Fruit fly (Drosophila melanogaster): ENCODE data around the gene cact.

cact gene

DNA sequence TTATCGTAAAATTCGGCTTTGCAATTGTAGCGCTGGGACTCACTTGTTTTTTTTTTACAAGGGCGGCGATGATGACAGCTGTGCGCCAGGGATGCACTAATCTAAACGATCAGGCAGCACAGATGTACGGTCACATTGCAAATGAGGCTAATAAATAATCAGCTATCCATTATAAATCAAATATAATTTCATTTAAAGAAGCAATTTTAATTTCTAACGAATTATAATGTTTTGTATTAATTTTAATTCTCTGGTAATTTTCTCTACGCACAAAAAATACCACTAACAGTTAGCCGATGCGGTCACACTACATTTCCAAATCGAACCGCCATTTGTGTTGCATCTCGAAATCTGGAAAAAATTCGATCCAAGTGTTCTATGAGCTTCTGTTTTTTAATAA is 15.4 kb downstream of the cact start, which contains the start of the genes cni and fzy (continued):
- no peak for TF ChIP-seq CG11456 (GFP tag; IDR thresholded peaks at IDR 0.05)
- TF ChIP-seq Med (GFP tag), result peak; percentile 10
- peak; percentile 16 for TF ChIP-seq CG34376 (GFP tag; optimal IDR thresholded peaks at IDR 0.05)
- TF ChIP-seq CG12219 (GFP tag; optimal IDR thresholded peaks at IDR 0.05), result no peak
- peak; percentile 18 for TF ChIP-seq CG10147 (GFP tag; optimal IDR thresholded peaks at IDR 0.05)
- TF ChIP-seq dpn (GFP tag; optimal IDR thresholded peaks at IDR 0.05), result peak in 1 of 2 experiments; percentile 48
- no peak for TF ChIP-seq shn (GFP tag; optimal IDR thresholded peaks at IDR 0.05)
- no peak for TF ChIP-seq Meics (GFP tag; optimal IDR thresholded peaks at IDR 0.05)
- TF ChIP-seq CG32772 (GFP tag; IDR thresholded peaks at IDR 0.05), result peak; percentile 79
- peak; percentile 51 for TF ChIP-seq corto (GFP tag; optimal IDR thresholded peaks at IDR 0.05)
- TF ChIP-seq Dbx (GFP tag; IDR thresholded peaks at IDR 0.05), result 0 out of 3 replicates have a peak, but pooled peaks have one; percentile 32
- TF ChIP-seq CG7928 (GFP tag; optimal IDR thresholded peaks at IDR 0.05), result peak; percentile 97
- no peak for TF ChIP-seq pita (GFP tag; optimal IDR thresholded peaks at IDR 0.05)
- peak; percentile 82 for TF ChIP-seq sens (GFP tag)
- peak; percentile 7 for TF ChIP-seq Nf-YB (GFP tag; optimal IDR thresholded peaks at IDR 0.05)
- TF ChIP-seq Sry-δ (GFP tag; optimal IDR thresholded peaks at IDR 0.05), result peak; percentile 53
- TF ChIP-seq CG17829 (tag; optimal IDR thresholded peaks at IDR 0.05), result peak; percentile 54
- TF ChIP-seq az2 (GFP tag; optimal IDR thresholded peaks at IDR 0.05), result peak; percentile 12
- no peak for TF ChIP-seq lola (GFP tag; optimal IDR thresholded peaks at IDR 0.05)
- peak; percentile 1 to 29 for TF ChIP-seq Pdp1 (GFP tag; optimal IDR thresholded peaks at IDR 0.05)
- TF ChIP-seq CG1603 (tag; optimal IDR thresholded peaks at IDR 0.05), result peak; percentile 77
- peak; percentile 7 for TF ChIP-seq ewg (GFP tag; optimal IDR thresholded peaks at IDR 0.05)
- peak; percentile 66 for TF ChIP-seq Max (GFP tag; optimal IDR thresholded peaks at IDR 0.05)
- peak; percentile 48 for TF ChIP-seq Hsf (GFP tag; optimal IDR thresholded peaks at IDR 0.05)
- TF ChIP-seq CG12391 (tag; optimal IDR thresholded peaks at IDR 0.05), result peak; percentile 74
- peak; percentile 45 for TF ChIP-seq CG13775 (GFP tag; optimal IDR thresholded peaks at IDR 0.05)
- TF ChIP-seq Six4 (GFP tag; optimal IDR thresholded peaks at IDR 0.05), result peak; percentile 8
- peak; percentile 9 for TF ChIP-seq Mad (GFP tag; optimal IDR thresholded peaks at IDR 0.05)
- TF ChIP-seq Camta (GFP tag; optimal IDR thresholded peaks at IDR 0.05), result peak; percentile 22
- peak; percentile 11 for TF ChIP-seq CG10209 (GFP tag; optimal IDR thresholded peaks at IDR 0.05)
- peak; percentile 18 for TF ChIP-seq Chrac-16 (GFP tag; optimal IDR thresholded peaks at IDR 0.05)
- TF ChIP-seq zfh2 (GFP tag; optimal IDR thresholded peaks at IDR 0.05), result peak; percentile 14
- peak; percentile 6 for TF ChIP-seq CG10654 (GFP tag; optimal IDR thresholded peaks at IDR 0.05)
- peak; percentile 37 for TF ChIP-seq CG12155 (GFP tag; optimal IDR thresholded peaks at IDR 0.05)
- TF ChIP-seq crp (GFP tag; optimal IDR thresholded peaks at IDR 0.05), result peak; percentile 89 to 97
- peak; percentile 68 for TF ChIP-seq CG17186 (GFP tag; optimal IDR thresholded peaks at IDR 0.05)
- TF ChIP-seq CG32532 (GFP tag; IDR thresholded peaks at IDR 0.05), result 0 out of 2 replicates have a peak, but pooled peaks have one; percentile 15
- no peak for TF ChIP-seq h (optimal IDR thresholded peaks at IDR 0.05)
- peak; percentile 44 for TF ChIP-seq CG9727 (GFP tag; optimal IDR thresholded peaks at IDR 0.05)

DNA sequence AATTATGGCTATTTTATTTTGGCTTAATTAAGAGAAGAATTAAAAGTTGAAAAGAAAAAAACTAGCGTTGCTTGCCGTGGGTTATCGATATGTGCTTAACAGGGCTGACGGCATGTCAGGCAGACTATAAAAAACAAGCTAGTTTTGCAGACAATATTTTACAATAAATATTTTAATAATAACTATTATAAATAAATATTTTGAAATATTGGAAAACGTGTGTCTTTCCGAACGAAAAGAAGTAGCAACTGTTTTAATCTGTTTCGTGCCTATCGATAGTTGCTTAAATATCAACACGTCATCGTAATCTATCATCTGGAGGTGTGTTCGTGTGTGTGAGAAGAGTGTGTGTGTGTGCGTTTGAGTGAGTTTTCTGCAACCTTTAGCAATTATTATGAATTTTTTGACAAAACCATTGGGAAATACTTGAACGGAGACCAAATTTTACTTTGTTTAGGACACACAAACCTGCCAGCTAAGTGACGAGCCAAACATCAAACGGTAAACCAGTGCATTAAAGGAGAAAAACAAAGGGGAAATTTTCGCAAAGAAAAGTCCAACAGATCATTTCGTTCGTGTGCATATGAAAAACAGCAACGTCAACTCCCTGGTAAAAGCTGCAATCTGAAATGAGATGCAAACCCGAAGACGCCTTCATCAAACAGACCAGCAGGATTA is 18.8 kb downstream of the cact start, which contains the start of the genes CG5861 and Syx5:
Gene CG5861, minus strand, starts transcription at position 273 of the 678 bp plus-strand sequence.
Gene Syx5, plus strand, starts transcription at position 321 of the 678 bp plus-strand sequence.
- TF ChIP-seq CG7786 (GFP tag; optimal IDR thresholded peaks at IDR 0.05) (no peak), CG14441 (GFP tag; IDR thresholded peaks at IDR 0.05) (peak; percentile 58; the same call in 1 of the 2 replicates), repo (GFP tag; optimal IDR thresholded peaks at IDR 0.05) (no peak), CG11085 (GFP tag; IDR thresholded peaks at IDR 0.05) (peak; percentile 64), BtbVII (GFP tag; optimal IDR thresholded peaks at IDR 0.05) (peak; percentile 38), nmo (GFP tag; optimal IDR thresholded peaks at IDR 0.05) (peak; percentile 72), onecut (GFP tag; IDR thresholded peaks at IDR 0.05) (no peak), CG34224 (GFP tag; IDR thresholded peaks at IDR 0.05; ENCODE audit: partially characterized antibody) (peak; percentile 92), toy (GFP tag; IDR thresholded peaks at IDR 0.05) (no peak), CG14860 (GFP tag; IDR thresholded peaks at IDR 0.05; ENCODE audit: partially characterized antibody) (peak; percentile 88), CG17328 (GFP tag; IDR thresholded peaks at IDR 0.05) (0 out of 2 replicates have a peak, but pooled peaks have one; percentile 54), CG1603 (tag; optimal IDR thresholded peaks at IDR 0.05) (no peak), ind (GFP tag; optimal IDR thresholded peaks at IDR 0.05) (peak; percentile 62)

Data from whole organism, embryonic.